Worm (Caenorhabditis elegans) whole organism, L2 larva: ENCODE measurements around the gene Y48E1B.3.

ENCODE experiments used
- C34F6.9 ChIP-seq: fragments of 150-350 bp; optimal IDR thresholded peaks from 2 replicates; lab custom pipeline; 2014; ENCODE audit warnings: missing biosample characterization, missing genetic modification characterization
- Y55F3AM.14 ChIP-seq: fragments of 200-800 bp; sonication (Bioruptor generic); optimal IDR thresholded peaks from 2 replicates; lab custom pipeline; 2018; ENCODE audit warnings: mild to moderate bottlenecking, missing genetic modification characterization, missing compliant biosample characterization
- alr-1 ChIP-seq: fragments of 150-350 bp; optimal IDR thresholded peaks from 2 replicates; lab custom pipeline; 2014; ENCODE audit warnings: missing biosample characterization, missing genetic modification characterization
- ceh-82 ChIP-seq: fragments of 150-350 bp; optimal IDR thresholded peaks from 2 replicates; lab custom pipeline; 2014; ENCODE audit warnings: missing biosample characterization, missing genetic modification characterization
- crh-2 ChIP-seq: sonication (generic microtip); optimal IDR thresholded peaks from 2 replicates; lab custom pipeline; 2017; ENCODE audit warnings: missing biosample characterization, missing genetic modification characterization
- dmd-4 ChIP-seq: sonication (generic microtip); optimal IDR thresholded peaks from 2 replicates; lab custom pipeline; 2017; ENCODE audit warnings: missing biosample characterization, missing genetic modification characterization
- egl-27 ChIP-seq: sonication (generic microtip); optimal IDR thresholded peaks from 3 replicates; lab custom pipeline; 2017; ENCODE audit warnings: missing biosample characterization, missing genetic modification reagents, missing genetic modification characterization
- fos-1 ChIP-seq: fragments of 150-350 bp; optimal IDR thresholded peaks from 2 replicates; lab custom pipeline; 2014; ENCODE audit warnings: missing biosample characterization, missing genetic modification characterization
- gmeb-1 ChIP-seq: fragments of 150-350 bp; optimal IDR thresholded peaks from 2 replicates; lab custom pipeline; 2014; ENCODE audit warnings: missing biosample characterization, missing genetic modification characterization
- lin-13 ChIP-seq: fragments of 150-350 bp; optimal IDR thresholded peaks from 2 replicates; lab custom pipeline; 2014; ENCODE audit warnings: missing biosample characterization, missing genetic modification reagents, missing genetic modification characterization
- lin-39 ChIP-seq: fragments of 150-350 bp; optimal IDR thresholded peaks from 2 replicates; lab custom pipeline; 2014; ENCODE audit warnings: missing biosample characterization, missing genetic modification reagents, missing genetic modification characterization
- lsy-2 ChIP-seq, 2 experiments: fragments of 150-350 bp in 1 of 2; sonication (generic microtip) in 1 of 2; optimal IDR thresholded peaks; 2 replicates each; lab custom pipeline; 2014 to 2017; ENCODE audit warnings: missing biosample characterization in 2 of 2, missing genetic modification characterization in 2 of 2
- mab-5 ChIP-seq: fragments of 150-350 bp; optimal IDR thresholded peaks from 2 replicates; lab custom pipeline; 2014; ENCODE audit warnings: missing biosample characterization, missing genetic modification characterization
- mbf-1 ChIP-seq: sonication (generic microtip); optimal IDR thresholded peaks from 2 replicates; lab custom pipeline; 2017; ENCODE audit warnings: missing biosample characterization, missing genetic modification characterization
- mdl-1 ChIP-seq, 2 experiments: fragments of 150-350 bp in 1 of 2; sonication (generic microtip) in 1 of 2; optimal IDR thresholded peaks; 2 replicates each; lab custom pipeline; 2017; ENCODE audit warnings: missing biosample characterization in 2 of 2, missing genetic modification characterization in 2 of 2
- nhr-11 ChIP-seq: fragments of 150-350 bp; optimal IDR thresholded peaks from 2 replicates; lab custom pipeline; 2014; ENCODE audit warnings: missing biosample characterization, missing genetic modification characterization
- nhr-12 ChIP-seq: fragments of 150-350 bp; optimal IDR thresholded peaks from 2 replicates; lab custom pipeline; 2014; ENCODE audit warnings: missing biosample characterization, missing genetic modification characterization
- nhr-129 ChIP-seq: fragments of 150-350 bp; optimal IDR thresholded peaks from 2 replicates; lab custom pipeline; 2014; ENCODE audit warnings: missing biosample characterization, missing genetic modification characterization
- nhr-237 ChIP-seq: fragments of 150-350 bp; optimal IDR thresholded peaks from 2 replicates; lab custom pipeline; 2014; ENCODE audit warnings: missing biosample characterization, missing genetic modification characterization
- nhr-25 ChIP-seq: fragments of 150-350 bp; sonication (generic microtip); optimal IDR thresholded peaks from 3 replicates; lab custom pipeline; 2014; ENCODE audit warnings: missing biosample characterization, missing genetic modification characterization
- peb-1 ChIP-seq: fragments of 150-350 bp; optimal IDR thresholded peaks from 2 replicates; lab custom pipeline; 2014; ENCODE audit warnings: missing biosample characterization, missing genetic modification characterization
- sem-4 ChIP-seq: fragments of 150-350 bp; optimal IDR thresholded peaks from 2 replicates; lab custom pipeline; 2014; ENCODE audit warnings: missing biosample characterization, missing genetic modification reagents, missing genetic modification characterization
- sma-3 ChIP-seq: sonication (generic microtip); optimal IDR thresholded peaks from 2 replicates; lab custom pipeline; 2016; ENCODE audit warnings: missing genetic modification reagents, missing genetic modification characterization, missing compliant biosample characterization
- sma-9 ChIP-seq, 2 experiments: fragments of 150-350 bp in 1 of 2; sonication (generic microtip) in 1 of 2; optimal IDR thresholded peaks; 2 replicates each; lab custom pipeline; 2014 to 2016; ENCODE audit warnings: missing genetic modification characterization in 2 of 2, mild to moderate bottlenecking in 1 of 2, missing biosample characterization in 1 of 2, missing compliant biosample characterization in 1 of 2, missing genetic modification reagents in 1 of 2, moderate library complexity in 1 of 2
- unc-39 ChIP-seq: fragments of 150-350 bp; optimal IDR thresholded peaks from 2 replicates; lab custom pipeline; 2014; ENCODE audit warnings: missing biosample characterization, missing genetic modification characterization
- unc-55 ChIP-seq: fragments of 150-350 bp; sonication (generic microtip); optimal IDR thresholded peaks from 3 replicates; lab custom pipeline; 2014; ENCODE audit warnings: missing biosample characterization, missing genetic modification reagents, missing genetic modification characterization
- unc-62 ChIP-seq: fragments of 150-350 bp; optimal IDR thresholded peaks from 2 replicates; lab custom pipeline; 2014; ENCODE audit warnings: missing biosample characterization, missing genetic modification reagents, missing genetic modification characterization
- zag-1 ChIP-seq: fragments of 150-350 bp; optimal IDR thresholded peaks from 2 replicates; lab custom pipeline; 2014; ENCODE audit warnings: missing biosample characterization, missing genetic modification characterization
- ztf-1 ChIP-seq: fragments of 200-800 bp; sonication (Bioruptor generic); conservative IDR thresholded peaks from 2 replicates; pipeline ENCODE4 v1.3.6; 2022; ENCODE audit warnings: missing genetic modification characterization, missing compliant biosample characterization
- ztf-11 ChIP-seq: sonication (generic microtip); optimal IDR thresholded peaks from 2 replicates; lab custom pipeline; 2017; ENCODE audit warnings: missing biosample characterization, missing genetic modification characterization

The Y48E1B.3 gene

DNA sequence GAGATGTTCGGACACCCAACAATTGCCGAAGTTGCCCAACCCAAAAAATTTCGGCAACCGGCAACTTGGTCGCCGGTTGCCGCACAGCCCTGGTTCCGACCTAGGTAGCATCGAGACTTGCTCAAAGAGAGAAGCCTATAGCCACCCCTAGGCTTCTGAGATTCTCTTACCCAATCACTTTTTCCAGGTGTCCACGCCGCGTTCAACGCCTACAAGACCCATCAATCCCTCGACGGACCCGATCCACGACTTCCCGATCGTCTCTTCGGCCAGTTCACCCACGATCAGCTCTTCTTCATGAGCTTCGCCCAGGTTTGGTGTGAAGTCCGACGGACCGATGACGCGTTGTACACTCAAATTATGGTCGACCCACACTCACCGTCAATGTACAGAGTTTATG, 52.0 kb downstream of the Y48E1B.3 start:
- TF ChIP-seq ztf-11 (tag; lab: Kevin White, UChicago) (no peak), nhr-25 (tag; lab: Kevin White, UChicago) (no peak), zag-1 (tag; lab: Kevin White, UChicago) (no peak), mab-5 (no peak), mbf-1 (tag; lab: Kevin White, UChicago) (no peak), crh-2 (no peak), lin-39 (tag; lab: Kevin White, UChicago) (no peak), Y55F3AM.14 (GFP tag; lab: Kevin White, UChicago) (no peak), mdl-1 (tag; optimal IDR thresholded peaks at IDR 0.05; lab: Kevin White, UChicago) (no peak), nhr-129 (tag; lab: Kevin White, UChicago) (no peak)

DNA sequence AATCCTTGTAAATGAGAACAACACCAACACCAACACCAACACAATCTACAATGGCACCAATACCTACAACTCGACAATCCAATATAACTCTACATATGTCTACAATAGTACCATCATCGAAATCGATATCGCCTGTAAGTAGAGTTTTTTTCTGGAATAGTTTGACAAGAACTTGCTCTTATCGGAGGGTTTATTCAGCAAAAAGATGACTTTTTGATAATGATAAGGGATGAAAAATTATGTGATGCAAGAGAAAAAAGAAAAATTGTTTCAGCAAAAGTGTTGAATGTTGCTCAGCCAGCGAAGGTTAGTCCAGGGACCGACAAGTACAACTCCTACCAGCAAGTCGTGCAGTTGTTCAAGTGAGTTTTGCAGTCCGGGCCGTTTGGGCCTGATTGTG, 59.2 kb downstream of the Y48E1B.3 start:
- TF ChIP-seq lsy-2 (tag; optimal IDR thresholded peaks at IDR 0.05; lab: Kevin White, UChicago) (no peak), Y55F3AM.14 (GFP tag; lab: Kevin White, UChicago) (no peak), unc-62 (no peak), lin-39 (tag; lab: Kevin White, UChicago) (no peak), peb-1 (tag; lab: Kevin White, UChicago) (no peak), fos-1 (tag; lab: Kevin White, UChicago) (peak; percentile 85), nhr-129 (tag; lab: Kevin White, UChicago) (peak; percentile 38), egl-27 (tag; lab: Kevin White, UChicago) (no peak)

DNA sequence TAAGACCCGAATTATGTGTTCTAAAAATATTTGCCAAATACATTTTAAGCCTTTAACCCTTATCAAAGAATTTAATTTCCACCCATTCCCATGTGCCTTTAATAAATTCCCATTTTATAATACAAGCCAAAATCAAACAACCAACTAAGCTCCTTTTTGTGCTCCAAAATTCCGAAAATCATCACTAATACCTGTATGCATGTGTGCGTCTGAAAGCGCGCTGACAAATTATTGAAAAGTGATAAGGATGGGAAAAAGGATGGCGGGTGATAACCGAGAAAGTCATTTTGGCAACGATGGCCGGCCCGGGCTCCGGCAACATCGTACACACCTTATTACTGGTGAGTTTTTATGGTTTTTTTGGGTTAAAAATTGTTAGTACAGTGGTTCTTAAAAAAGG, 60.2 kb downstream of the Y48E1B.3 start, which contains the start of gene nep-17:
Gene nep-17, plus strand, starts transcription at position 285 of the 400 bp plus-strand sequence.
- TF ChIP-seq nhr-25 (tag; lab: Kevin White, UChicago) (no peak), gmeb-1 (tag; lab: Kevin White, UChicago) (peak; percentile 4), fos-1 (tag; lab: Kevin White, UChicago) (peak; percentile 81)

DNA sequence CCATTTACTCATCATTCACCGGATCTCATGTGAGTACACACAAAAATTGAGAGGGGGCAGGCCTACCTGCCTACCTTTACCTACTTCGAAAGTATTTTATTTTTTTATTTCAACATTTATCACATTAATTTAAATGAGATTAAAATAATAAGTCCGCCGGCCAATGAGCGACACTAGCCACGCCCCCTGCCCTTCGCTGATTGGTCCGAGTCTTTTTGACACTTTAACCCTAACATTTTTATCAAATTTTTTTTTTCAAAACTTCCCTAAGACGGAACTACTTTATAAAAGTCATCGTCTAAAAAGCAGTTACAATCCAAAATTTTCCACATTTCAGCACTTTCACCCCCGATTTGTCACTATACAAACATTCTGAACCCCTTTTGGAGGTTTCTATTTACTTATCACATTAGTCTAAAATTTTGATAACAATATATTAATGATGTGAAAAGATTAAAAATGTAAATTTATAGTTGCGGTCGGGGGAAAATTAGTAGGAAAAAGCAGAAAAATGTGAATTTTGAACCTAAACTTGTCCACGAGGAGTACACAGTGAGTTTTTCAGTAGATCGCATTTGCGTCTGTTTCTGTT, 61.7 kb downstream of the Y48E1B.3 start:
- TF ChIP-seq sem-4 (tag; lab: Kevin White, UChicago) (no peak), fos-1 (tag; lab: Kevin White, UChicago) (peak; percentile 79), C34F6.9 (tag; lab: Kevin White, UChicago) (no peak)

DNA sequence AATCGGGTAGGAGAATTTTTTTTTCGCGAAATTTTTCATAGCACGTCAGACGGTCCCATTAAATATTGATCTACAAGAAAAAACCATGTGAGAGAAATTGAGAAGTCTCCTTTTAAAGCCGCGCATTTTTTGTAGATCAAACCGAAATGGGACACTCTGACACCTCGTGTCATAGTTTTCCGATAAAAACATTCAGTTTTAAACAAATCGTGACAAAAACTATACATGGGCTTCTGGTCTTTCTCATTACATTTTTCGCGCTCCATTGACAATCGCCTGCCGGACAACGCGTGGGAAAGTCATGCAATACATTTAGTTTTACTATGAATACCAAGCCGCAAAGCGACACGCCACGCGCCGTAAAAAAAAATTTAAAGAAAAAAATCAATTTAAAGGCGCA, 62.4 kb downstream of the Y48E1B.3 start:
- no peak for TF ChIP-seq ceh-82 (tag; lab: Kevin White, UChicago)
- no peak for TF ChIP-seq nhr-25 (tag; lab: Kevin White, UChicago)
- no peak for TF ChIP-seq zag-1 (tag; lab: Kevin White, UChicago)
- no peak for TF ChIP-seq sma-3 (GFP tag; lab: Kevin White, UChicago)
- no peak for TF ChIP-seq nhr-12 (tag; lab: Kevin White, UChicago)
- no peak for TF ChIP-seq dmd-4 (tag; lab: Kevin White, UChicago)
- no peak for TF ChIP-seq nhr-11
- no peak for TF ChIP-seq egl-27 (tag; lab: Kevin White, UChicago)
- no peak for TF ChIP-seq lin-13 (GFP tag; lab: Kevin White, UChicago)
- TF ChIP-seq alr-1: no peak
- no peak for TF ChIP-seq ztf-1 (GFP tag; lab: Robert Waterston, UW)
- no peak for TF ChIP-seq sma-9 (GFP tag; optimal IDR thresholded peaks at IDR 0.05; lab: Kevin White, UChicago)
- TF ChIP-seq sma-9 (tag; optimal IDR thresholded peaks at IDR 0.05; lab: Kevin White, UChicago): no peak
- TF ChIP-seq unc-39 (tag; lab: Kevin White, UChicago): no peak
- TF ChIP-seq mdl-1 (tag; optimal IDR thresholded peaks at IDR 0.05; lab: Kevin White, UChicago): no peak
- no peak for TF ChIP-seq nhr-237 (tag; lab: Kevin White, UChicago)

DNA sequence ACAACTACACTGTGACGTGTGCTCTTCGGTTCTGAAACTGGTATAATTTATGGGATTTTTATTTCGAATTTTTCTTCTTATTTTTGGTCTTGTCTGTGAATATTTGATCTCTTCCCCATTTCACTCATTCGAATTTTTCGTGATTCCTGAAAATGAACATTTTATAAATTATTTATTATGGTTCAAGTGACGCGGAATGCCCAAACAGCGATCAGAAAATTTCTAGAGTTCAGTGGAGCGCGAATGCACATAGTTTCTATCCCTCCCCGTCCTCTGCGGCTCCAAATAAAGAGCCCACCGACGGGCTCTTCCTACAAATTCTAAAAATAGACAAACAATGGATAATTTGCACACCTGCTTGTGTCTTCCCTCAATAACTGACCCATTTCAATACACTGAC, 64.1 kb downstream of the Y48E1B.3 start, which contains the start of gene F54F11.1:
Gene F54F11.1, plus strand, starts transcription at position 301 of the 400 bp plus-strand sequence.
- TF ChIP-seq unc-55 (GFP tag; lab: Kevin White, UChicago): peak; percentile 14
- TF ChIP-seq nhr-129 (tag; lab: Kevin White, UChicago): no peak
